Fruit fly (Drosophila melanogaster) S2 (cell line): ENCODE data around the gene Trmt112.

Experiments used
- CG8478 ChIP-seq: fragments of >200 bp; optimal IDR thresholded peaks from 2 replicates; lab custom pipeline; 2018
- CTCF ChIP-seq, 2 experiments: fragments of >200 bp; optimal IDR thresholded peaks; 2 replicates each; lab custom pipeline; 2018

dm6 chr3L:21194392-21194925 is 22.2 kb downstream of the Trmt112 start:
- TF ChIP-seq CTCF (optimal IDR thresholded peaks at IDR 0.05; lab: Kevin White, UChicago) (no peak), CG8478 (lab: Kevin White, UChicago) (no peak)
